Worm (Caenorhabditis elegans): ENCODE data around the gene rpoa-12.

Gene rpoa-12

ce11 chrV:14394743-14395142 lies 28.4 kb downstream of the rpoa-12 start, which contains the start of gene C15H11.13:
Gene C15H11.13 (plus strand): TSS chrV:14395043.
- TF ChIP-seq nhr-129 (tag; optimal IDR thresholded peaks at IDR 0.05) (no peak), mbf-1 (tag; optimal IDR thresholded peaks at IDR 0.05) (no peak), nhr-237 (tag; optimal IDR thresholded peaks at IDR 0.05) (no peak), nhr-11 (tag; optimal IDR thresholded peaks at IDR 0.05) (no peak), crh-2 (tag; optimal IDR thresholded peaks at IDR 0.05) (no peak), mdl-1 (tag; optimal IDR thresholded peaks at IDR 0.05) (no peak), ztf-4 (tag; optimal IDR thresholded peaks at IDR 0.05) (no peak), dmd-4 (tag; optimal IDR thresholded peaks at IDR 0.05) (no peak), zag-1 (tag; optimal IDR thresholded peaks at IDR 0.05) (no peak), Y55F3AM.14 (GFP tag; optimal IDR thresholded peaks at IDR 0.05) (no peak), fos-1 (tag; optimal IDR thresholded peaks at IDR 0.05) (no peak), lin-13 (GFP tag; optimal IDR thresholded peaks at IDR 0.05) (no peak), sem-4 (tag; optimal IDR thresholded peaks at IDR 0.05) (no peak), C34F6.9 (tag; optimal IDR thresholded peaks at IDR 0.05) (no peak)

ce11 chrV:14393504-14393903 lies 29.6 kb downstream of the rpoa-12 start, which contains the start of gene C15H11.1:
Gene C15H11.1 (plus strand): TSS chrV:14393804.
- TF ChIP-seq nhr-12 (tag; optimal IDR thresholded peaks at IDR 0.05): no peak
- TF ChIP-seq mdl-1 (tag; optimal IDR thresholded peaks at IDR 0.05): no peak
- TF ChIP-seq nhr-23 (tag; optimal IDR thresholded peaks at IDR 0.05): no peak
- TF ChIP-seq C34F6.9 (tag; optimal IDR thresholded peaks at IDR 0.05): no peak
- no peak for TF ChIP-seq sem-4 (tag; optimal IDR thresholded peaks at IDR 0.05)
- no peak for TF ChIP-seq ztf-11 (tag; optimal IDR thresholded peaks at IDR 0.05)
- TF ChIP-seq elt-3 (tag; optimal IDR thresholded peaks at IDR 0.05): no peak
- no peak for TF ChIP-seq alr-1 (tag; optimal IDR thresholded peaks at IDR 0.05)
- no peak for TF ChIP-seq nhr-21 (tag; optimal IDR thresholded peaks at IDR 0.05)
- TF ChIP-seq aly-2 (tag; optimal IDR thresholded peaks at IDR 0.05): no peak
- no peak for TF ChIP-seq lsy-2 (tag; optimal IDR thresholded peaks at IDR 0.05)
- TF ChIP-seq unc-62 (GFP tag; optimal IDR thresholded peaks at IDR 0.05): no peak
- TF ChIP-seq ama-1 (optimal IDR thresholded peaks at IDR 0.05): no peak
- no peak for TF ChIP-seq lin-11 (tag; optimal IDR thresholded peaks at IDR 0.05)
- TF ChIP-seq ztf-4 (tag; optimal IDR thresholded peaks at IDR 0.05): no peak
- no peak for TF ChIP-seq blmp-1 (tag; optimal IDR thresholded peaks at IDR 0.05; ENCODE audit: insufficient read depth)

- TF ChIP-seq unc-39 (tag; optimal IDR thresholded peaks at IDR 0.05) (no peak), lin-39 (tag; optimal IDR thresholded peaks at IDR 0.05) (no peak), F13H6.1 (tag; optimal IDR thresholded peaks at IDR 0.05) (no peak), ztf-4 (tag; optimal IDR thresholded peaks at IDR 0.05) (no peak), mdl-1 (tag; optimal IDR thresholded peaks at IDR 0.05) (no peak), nhr-129 (tag; optimal IDR thresholded peaks at IDR 0.05) (no peak), nhr-11 (tag; optimal IDR thresholded peaks at IDR 0.05) (no peak), ZK546.5 (tag; optimal IDR thresholded peaks at IDR 0.05) (no peak), Y55F3AM.14 (GFP tag; optimal IDR thresholded peaks at IDR 0.05) (no peak), elt-1 (tag; optimal IDR thresholded peaks at IDR 0.05) (no peak), gmeb-1 (tag; optimal IDR thresholded peaks at IDR 0.05) (no peak), crh-2 (tag; optimal IDR thresholded peaks at IDR 0.05) (no peak), lsy-2 (tag; optimal IDR thresholded peaks at IDR 0.05) (no peak)
These were observed 31.3 kb downstream of the rpoa-12 start, which contains the start of gene C15H11.10 for ce11 chrV:14391830-14392229. Gene C15H11.10 (plus strand): TSS chrV:14392130.

- no peak for TF ChIP-seq ceh-82 (tag; optimal IDR thresholded peaks at IDR 0.05)
- TF ChIP-seq C34F6.9 (tag; optimal IDR thresholded peaks at IDR 0.05): no peak
- TF ChIP-seq lin-11 (tag; optimal IDR thresholded peaks at IDR 0.05): no peak
- no peak for TF ChIP-seq unc-39 (tag; optimal IDR thresholded peaks at IDR 0.05)
- TF ChIP-seq ama-1 (optimal IDR thresholded peaks at IDR 0.05): no peak
- TF ChIP-seq elt-3 (tag; optimal IDR thresholded peaks at IDR 0.05): no peak
- TF ChIP-seq nhr-21 (tag; optimal IDR thresholded peaks at IDR 0.05): no peak
- TF ChIP-seq ztf-11 (tag; optimal IDR thresholded peaks at IDR 0.05): no peak
- TF ChIP-seq mdl-1 (tag; optimal IDR thresholded peaks at IDR 0.05): no peak
- TF ChIP-seq Y55F3AM.14 (GFP tag; optimal IDR thresholded peaks at IDR 0.05): no peak
- TF ChIP-seq nhr-6 (tag; optimal IDR thresholded peaks at IDR 0.05): no peak
- no peak for TF ChIP-seq mbf-1 (tag; optimal IDR thresholded peaks at IDR 0.05)
- TF ChIP-seq fos-1 (tag; optimal IDR thresholded peaks at IDR 0.05): no peak
These were observed 42.9 kb downstream of the rpoa-12 start for ce11 chrV:14380242-14380641.

- TF ChIP-seq nhr-11 (tag; optimal IDR thresholded peaks at IDR 0.05) (no peak), nhr-21 (tag; optimal IDR thresholded peaks at IDR 0.05) (no peak), sma-3 (GFP tag; optimal IDR thresholded peaks at IDR 0.05) (no peak), unc-55 (GFP tag; optimal IDR thresholded peaks at IDR 0.05) (no peak), sma-9 (GFP tag; optimal IDR thresholded peaks at IDR 0.05) (no peak), sma-9 (tag; optimal IDR thresholded peaks at IDR 0.05) (no peak), R02D3.7 (tag; optimal IDR thresholded peaks at IDR 0.05) (no peak), nhr-25 (tag; optimal IDR thresholded peaks at IDR 0.05) (no peak), mab-5 (tag; optimal IDR thresholded peaks at IDR 0.05) (no peak), nhr-6 (tag; optimal IDR thresholded peaks at IDR 0.05) (no peak), blmp-1 (tag; optimal IDR thresholded peaks at IDR 0.05; ENCODE audit: insufficient read depth) (no peak), unc-62 (GFP tag; optimal IDR thresholded peaks at IDR 0.05) (no peak), peb-1 (tag; optimal IDR thresholded peaks at IDR 0.05) (no peak), elt-3 (tag; optimal IDR thresholded peaks at IDR 0.05) (no peak), nhr-10 (tag; optimal IDR thresholded peaks at IDR 0.05) (no peak), nhr-12 (tag; optimal IDR thresholded peaks at IDR 0.05) (no peak), unc-39 (tag; optimal IDR thresholded peaks at IDR 0.05) (no peak), C34F6.9 (tag; optimal IDR thresholded peaks at IDR 0.05) (no peak), ceh-82 (tag; optimal IDR thresholded peaks at IDR 0.05) (no peak)
These were observed 44.1 kb downstream of the rpoa-12 start, which contains the start of gene npr-43 for ce11 chrV:14378986-14379385. Gene npr-43 (minus strand): TSS chrV:14379086.

Data from whole organism, L2 larva.